Worm (Caenorhabditis elegans) whole organism, L3 larva: ENCODE results near the gene metl-13.

Experiments used
- R02D3.7 ChIP-seq: fragments of 150-350 bp; optimal IDR thresholded peaks from 2 replicates; lab custom pipeline; 2014; ENCODE audit warnings: missing biosample characterization, missing genetic modification characterization
- ceh-16 ChIP-seq: sonication (generic microtip); optimal IDR thresholded peaks from 2 replicates; lab custom pipeline; 2017; ENCODE audit warnings: missing biosample characterization, missing genetic modification characterization
- ceh-82 ChIP-seq: fragments of 150-350 bp; optimal IDR thresholded peaks from 2 replicates; lab custom pipeline; 2014; ENCODE audit warnings: missing biosample characterization, missing genetic modification characterization
- egl-5 ChIP-seq: fragments of 150-350 bp; optimal IDR thresholded peaks from 2 replicates; lab custom pipeline; 2017; ENCODE audit warnings: missing biosample characterization, missing genetic modification reagents, missing genetic modification characterization, inconsistent platforms
- elt-2 ChIP-seq: sonication (generic microtip); optimal IDR thresholded peaks from 2 replicates; lab custom pipeline; 2016; ENCODE audit warnings: missing genetic modification reagents, mild to moderate bottlenecking, missing genetic modification characterization, missing compliant biosample characterization
- fos-1 ChIP-seq: fragments of 150-350 bp; optimal IDR thresholded peaks from 2 replicates; lab custom pipeline; 2014; ENCODE audit warnings: missing biosample characterization, missing genetic modification characterization
- lin-15B ChIP-seq: fragments of 150-350 bp; optimal IDR thresholded peaks from 2 replicates; lab custom pipeline; 2014; ENCODE audit warnings: missing biosample characterization, missing genetic modification characterization
- nhr-43 ChIP-seq: sonication (generic microtip); optimal IDR thresholded peaks from 2 replicates; lab custom pipeline; 2016; ENCODE audit warnings: mild to moderate bottlenecking, missing genetic modification characterization, missing compliant biosample characterization; ENCODE audit not compliant: poor library complexity, severe bottlenecking
- nhr-67 ChIP-seq: fragments of 150-350 bp; optimal IDR thresholded peaks from 2 replicates; lab custom pipeline; 2014; ENCODE audit warnings: missing biosample characterization, missing genetic modification characterization
- nhr-77 ChIP-seq: fragments of 150-350 bp; optimal IDR thresholded peaks from 2 replicates; lab custom pipeline; 2014; ENCODE audit warnings: missing biosample characterization, missing genetic modification characterization
- pqm-1 ChIP-seq: fragments of 150-350 bp; optimal IDR thresholded peaks from 2 replicates; lab custom pipeline; 2017; ENCODE audit warnings: missing biosample characterization, missing genetic modification characterization, inconsistent platforms
- skn-1 ChIP-seq: fragments of 150-350 bp; optimal IDR thresholded peaks from 2 replicates; lab custom pipeline; 2014; ENCODE audit warnings: missing biosample characterization, missing genetic modification characterization
- unc-39 ChIP-seq: sonication (generic microtip); optimal IDR thresholded peaks from 4 replicates; lab custom pipeline; 2017; ENCODE audit warnings: missing biosample characterization, missing genetic modification characterization
- unc-62 ChIP-seq: fragments of 150-350 bp; sonication (generic microtip); optimal IDR thresholded peaks from 4 replicates; lab custom pipeline; 2014; ENCODE audit warnings: missing biosample characterization, missing genetic modification reagents, missing genetic modification characterization

DNA sequence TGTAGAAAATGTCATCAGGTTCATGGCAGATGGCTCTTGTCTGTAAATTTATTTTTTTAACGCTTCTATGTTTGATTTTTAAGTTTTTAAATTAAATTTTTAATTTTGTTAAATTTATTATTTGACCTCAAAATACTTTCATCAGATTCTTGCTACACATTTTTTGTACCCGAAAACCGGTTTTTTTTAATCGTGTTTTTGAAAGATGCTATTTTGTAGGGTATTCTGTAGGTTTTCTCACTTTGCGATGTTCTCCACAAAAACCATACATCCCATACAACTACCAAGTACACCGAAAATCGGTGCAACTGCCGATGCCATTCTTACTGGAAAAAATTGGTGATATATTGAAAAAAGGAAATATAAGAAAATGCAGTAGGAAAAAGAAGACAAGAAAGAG is 29.0 kb upstream of the metl-13 start, which contains the start of gene nstp-2:
- no peak for TF ChIP-seq nhr-67 (tag; lab: Kevin White, UChicago)
- TF ChIP-seq nhr-77: no peak
- TF ChIP-seq elt-2: no peak
- TF ChIP-seq fos-1 (tag; lab: Kevin White, UChicago): no peak
- TF ChIP-seq ceh-82 (tag; lab: Kevin White, UChicago): no peak
- no peak for TF ChIP-seq unc-39
- no peak for TF ChIP-seq skn-1 (tag; lab: Kevin White, UChicago)
- no peak for TF ChIP-seq pqm-1 (tag; lab: Kevin White, UChicago)
- no peak for TF ChIP-seq lin-15B (tag; lab: Kevin White, UChicago)
- TF ChIP-seq ceh-16 (tag; lab: Kevin White, UChicago): no peak
- TF ChIP-seq nhr-43 (tag; lab: Kevin White, UChicago): no peak
- TF ChIP-seq unc-62 (GFP tag; lab: Kevin White, UChicago): no peak
- no peak for TF ChIP-seq egl-5 (tag; lab: Kevin White, UChicago)
- TF ChIP-seq R02D3.7 (tag; lab: Kevin White, UChicago): no peak
